Worm (Caenorhabditis elegans) whole organism, L3 larva: ENCODE measurements around the gene str-6.
A peak's percentile ranks its signal among the peaks of the same experiment; 100 is the strongest.

Source experiments
- R02D3.7 ChIP-seq: fragments of 150-350 bp; optimal IDR thresholded peaks from 2 replicates; lab custom pipeline; 2014; ENCODE audit warnings: missing biosample characterization, missing genetic modification characterization
- aly-2 ChIP-seq: fragments of 150-350 bp; optimal IDR thresholded peaks from 2 replicates; lab custom pipeline; 2014; ENCODE audit warnings: missing biosample characterization, missing genetic modification characterization
- ceh-16 ChIP-seq: sonication (generic microtip); optimal IDR thresholded peaks from 2 replicates; lab custom pipeline; 2017; ENCODE audit warnings: missing biosample characterization, missing genetic modification characterization
- egl-27 ChIP-seq: sonication (generic microtip); optimal IDR thresholded peaks from 4 replicates; lab custom pipeline; 2017; ENCODE audit warnings: missing biosample characterization, missing genetic modification reagents, missing genetic modification characterization
- egl-5 ChIP-seq: fragments of 150-350 bp; optimal IDR thresholded peaks from 2 replicates; lab custom pipeline; 2017; ENCODE audit warnings: missing biosample characterization, missing genetic modification reagents, missing genetic modification characterization, inconsistent platforms
- elt-1 ChIP-seq: fragments of 150-350 bp; optimal IDR thresholded peaks from 2 replicates; lab custom pipeline; 2014; ENCODE audit warnings: missing biosample characterization, missing genetic modification characterization
- elt-3 ChIP-seq, 3 experiments: fragments of 150-350 bp in 1 of 3; sonication (generic microtip) in 2 of 3; optimal IDR thresholded peaks; 2 replicates in 2 of 3; 4 replicates in 1 of 3; lab custom pipeline; 2014 to 2017; ENCODE audit warnings: missing biosample characterization in 3 of 3, missing genetic modification characterization in 3 of 3
- eor-1 ChIP-seq, 2 experiments: fragments of 150-350 bp; optimal IDR thresholded peaks; 2 replicates each; lab custom pipeline; 2014 to 2018; ENCODE audit warnings: missing biosample characterization in 2 of 2, missing genetic modification characterization in 2 of 2
- fos-1 ChIP-seq: fragments of 150-350 bp; optimal IDR thresholded peaks from 2 replicates; lab custom pipeline; 2014; ENCODE audit warnings: missing biosample characterization, missing genetic modification characterization
- lin-39 ChIP-seq: fragments of 150-350 bp; optimal IDR thresholded peaks from 2 replicates; lab custom pipeline; 2018; ENCODE audit warnings: missing biosample characterization, missing genetic modification reagents, missing genetic modification characterization
- mdl-1 ChIP-seq: fragments of 150-350 bp; optimal IDR thresholded peaks from 2 replicates; lab custom pipeline; 2014; ENCODE audit warnings: missing biosample characterization, missing genetic modification characterization
- nhr-12 ChIP-seq: fragments of 150-350 bp; optimal IDR thresholded peaks from 2 replicates; lab custom pipeline; 2014; ENCODE audit warnings: missing biosample characterization, missing genetic modification characterization
- nhr-237 ChIP-seq: fragments of 150-350 bp; optimal IDR thresholded peaks from 2 replicates; lab custom pipeline; 2014; ENCODE audit warnings: missing biosample characterization, missing genetic modification characterization
- nhr-25 ChIP-seq: sonication (generic microtip); optimal IDR thresholded peaks from 2 replicates; lab custom pipeline; 2017; ENCODE audit warnings: missing biosample characterization, missing genetic modification characterization
- nhr-76 ChIP-seq: fragments of 150-350 bp; sonication (generic microtip); optimal IDR thresholded peaks from 5 replicates; lab custom pipeline; 2014; ENCODE audit warnings: missing biosample characterization, missing genetic modification characterization
- nhr-77 ChIP-seq: fragments of 150-350 bp; optimal IDR thresholded peaks from 2 replicates; lab custom pipeline; 2014; ENCODE audit warnings: missing biosample characterization, missing genetic modification characterization
- pqm-1 ChIP-seq: fragments of 150-350 bp; optimal IDR thresholded peaks from 2 replicates; lab custom pipeline; 2017; ENCODE audit warnings: missing biosample characterization, missing genetic modification characterization, inconsistent platforms
- tbx-2 ChIP-seq: sonication (generic microtip); optimal IDR thresholded peaks from 2 replicates; lab custom pipeline; 2016; ENCODE audit warnings: mild to moderate bottlenecking, missing genetic modification characterization, missing compliant biosample characterization

The str-6 gene

ce11 chrV:15707982-15708381 is 42.0 kb downstream of the str-6 start:
- TF ChIP-seq nhr-77 (tag; lab: Kevin White, UChicago) (no peak), nhr-25 (tag; lab: Kevin White, UChicago) (peak; percentile 24), eor-1 (tag; optimal IDR thresholded peaks at IDR 0.05; lab: Kevin White, UChicago) (no peak), elt-3 (tag; optimal IDR thresholded peaks at IDR 0.05; lab: Kevin White, UChicago) (peak in 2 of 3 experiments; percentile 17 to 74)

ce11 chrV:15704745-15705144 is 45.3 kb downstream of the str-6 start, which contains the start of gene twk-34:
Gene twk-34, plus strand, starts transcription at chrV:15704960.
- no peak for TF ChIP-seq elt-1
- peak in 1 of 3 experiments; percentile 52 for TF ChIP-seq elt-3 (tag; optimal IDR thresholded peaks at IDR 0.05; lab: Kevin White, UChicago)

ce11 chrV:15702263-15702662 is 47.8 kb downstream of the str-6 start, which contains the start of gene nhr-53:
Gene nhr-53, minus strand, starts transcription at chrV:15702363.
- no peak for TF ChIP-seq lin-39
- TF ChIP-seq nhr-12 (tag; lab: Kevin White, UChicago), result no peak
- TF ChIP-seq elt-1, result no peak
- no peak for TF ChIP-seq egl-27
- TF ChIP-seq mdl-1, result no peak
- TF ChIP-seq elt-3 (tag; optimal IDR thresholded peaks at IDR 0.05; lab: Kevin White, UChicago), result no peak
- TF ChIP-seq nhr-25 (tag; lab: Kevin White, UChicago), result no peak
- TF ChIP-seq pqm-1 (tag; lab: Kevin White, UChicago), result no peak
- TF ChIP-seq nhr-76 (tag; lab: Kevin White, UChicago), result no peak
- TF ChIP-seq R02D3.7 (tag; lab: Kevin White, UChicago), result no peak
- TF ChIP-seq ceh-16 (tag; lab: Kevin White, UChicago), result no peak
- no peak for TF ChIP-seq tbx-2 (tag; lab: Kevin White, UChicago)
- TF ChIP-seq nhr-237, result no peak

- TF ChIP-seq R02D3.7 (tag; lab: Kevin White, UChicago), result no peak
- TF ChIP-seq elt-1, result no peak
- TF ChIP-seq egl-27, result no peak
- no peak for TF ChIP-seq nhr-25 (tag; lab: Kevin White, UChicago)
- no peak for TF ChIP-seq fos-1 (tag; lab: Kevin White, UChicago)
- TF ChIP-seq nhr-12 (tag; lab: Kevin White, UChicago), result no peak
- TF ChIP-seq aly-2 (tag; lab: Kevin White, UChicago), result no peak
- no peak for TF ChIP-seq egl-5 (tag; lab: Kevin White, UChicago)
These were observed 50.2 kb downstream of the str-6 start, which contains the start of gene nhr-199 for ce11 chrV:15699799-15700198. Gene nhr-199, minus strand, starts transcription at chrV:15699899.
